Worm (Caenorhabditis elegans): ENCODE data around the gene Y37D8A.16.

- TF ChIP-seq nhr-11 (tag; optimal IDR thresholded peaks at IDR 0.05) (no peak), ceh-48 (tag; optimal IDR thresholded peaks at IDR 0.05) (no peak), tbx-2 (tag; optimal IDR thresholded peaks at IDR 0.05) (no peak), dmd-4 (tag; optimal IDR thresholded peaks at IDR 0.05; ENCODE audit: borderline replicate concordance) (no peak), ama-1 (optimal IDR thresholded peaks at IDR 0.05) (no peak), fax-1 (tag; optimal IDR thresholded peaks at IDR 0.05) (no peak), lim-6 (tag; optimal IDR thresholded peaks at IDR 0.05) (no peak), pax-1 (tag; optimal IDR thresholded peaks at IDR 0.05) (no peak), pqm-1 (tag; optimal IDR thresholded peaks at IDR 0.05) (no peak)
Measured at ce11 chrIII:12944064-12944463, 25.6 kb upstream of the Y37D8A.16 start.
